Worm (Caenorhabditis elegans): ENCODE measurements around the gene str-151.
A peak's percentile ranks its signal among the peaks of the same experiment; 100 is the strongest.

Gene str-151

ce11 chrV:16591992-16592798 is 16.2 kb downstream of the str-151 start, which contains the start of gene srh-269 (continued):
- TF ChIP-seq hlh-30 (tag; optimal IDR thresholded peaks at IDR 0.05; ENCODE audit: insufficient read depth) (peak; percentile 17), skn-1 (tag; optimal IDR thresholded peaks at IDR 0.05) (no peak), ceh-82 (tag; optimal IDR thresholded peaks at IDR 0.05) (no peak), unc-62 (GFP tag; optimal IDR thresholded peaks at IDR 0.05 in 1 of 2) (no peak), unc-62 (tag; optimal IDR thresholded peaks at IDR 0.05) (no peak), madf-5 (GFP tag; IDR thresholded peaks at IDR 0.05) (peak; percentile 62 to 75; a peak in 1 of 4 replicates), Y48G9A.11 (GFP tag; IDR thresholded peaks at IDR 0.05) (peak; percentile 78), saeg-2 (GFP tag; IDR thresholded peaks at IDR 0.05) (peak; percentile 65; the same call in 1 of the 2 replicates), ama-1 (optimal IDR thresholded peaks at IDR 0.05) (no peak), nhr-10 (tag; optimal IDR thresholded peaks at IDR 0.05) (no peak), tra-1 (GFP tag; IDR thresholded peaks at IDR 0.05) (peak; percentile 89), lir-3 (tag; optimal IDR thresholded peaks at IDR 0.05) (peak; percentile 25), ceh-20 (GFP tag; IDR thresholded peaks at IDR 0.05) (peak; percentile 86), lin-15B (tag; optimal IDR thresholded peaks at IDR 0.05) (no peak), pqm-1 (tag; optimal IDR thresholded peaks at IDR 0.05) (no peak), dmd-9 (GFP tag; IDR thresholded peaks at IDR 0.05) (peak; percentile 61; the same call in 1 of the 2 replicates), lin-38 (GFP tag; IDR thresholded peaks at IDR 0.05) (no peak), ztf-7 (tag; optimal IDR thresholded peaks at IDR 0.05) (no peak), nhr-41 (GFP tag; IDR thresholded peaks at IDR 0.05) (peak; percentile 81), unc-39 (tag; optimal IDR thresholded peaks at IDR 0.05) (no peak), ceh-62 (tag; optimal IDR thresholded peaks at IDR 0.05) (no peak), daf-16 (GFP tag; optimal IDR thresholded peaks at IDR 0.05) (peak; percentile 54 to 79), daf-16 (tag; optimal IDR thresholded peaks at IDR 0.05) (peak; percentile 81), F44E2.7 (GFP tag; IDR thresholded peaks at IDR 0.05) (peak; percentile 74; the same call in 1 of the 2 replicates), zfp-2 (tag; optimal IDR thresholded peaks at IDR 0.05) (no peak), ces-1 (GFP tag; optimal IDR thresholded peaks at IDR 0.05) (no peak), gei-8 (GFP tag; optimal IDR thresholded peaks at IDR 0.05) (peak; percentile 82), daf-8 (GFP tag; IDR thresholded peaks at IDR 0.05) (0 out of 2 replicates have a peak, but pooled peaks have one; percentile 37), mep-1 (tag; optimal IDR thresholded peaks at IDR 0.05) (peak; percentile 34), mxl-3 (GFP tag; optimal IDR thresholded peaks at IDR 0.05) (peak; percentile 59), dmd-8 (GFP tag; IDR thresholded peaks at IDR 0.05) (peak; percentile 92), hlh-11 (tag; optimal IDR thresholded peaks at IDR 0.05) (peak; percentile 81), lin-29 (GFP tag; IDR thresholded peaks at IDR 0.05) (peak; percentile 57), aly-2 (tag; optimal IDR thresholded peaks at IDR 0.05) (no peak), ZK337.2 (GFP tag; IDR thresholded peaks at IDR 0.05) (peak; percentile 72; the same call in 1 of the 2 replicates), lin-39 (tag; optimal IDR thresholded peaks at IDR 0.05) (no peak), dve-1 (tag; optimal IDR thresholded peaks at IDR 0.05; ENCODE audit: insufficient read depth) (peak; percentile 83), spr-1 (tag; optimal IDR thresholded peaks at IDR 0.05) (peak; percentile 75), lin-13 (GFP tag; optimal IDR thresholded peaks at IDR 0.05) (peak; percentile 38), duxl-1 (tag; optimal IDR thresholded peaks at IDR 0.05; ENCODE audit: poor library complexity) (peak; percentile 84), attf-4 (tag; optimal IDR thresholded peaks at IDR 0.05) (no peak), mes-2 (tag; optimal IDR thresholded peaks at IDR 0.05; ENCODE audit: poor library complexity, severe bottlenecking) (peak; percentile 81), cey-2 (tag; optimal IDR thresholded peaks at IDR 0.05; ENCODE audit: borderline replicate concordance, insufficient read depth) (no peak), ceh-44 (GFP tag; IDR thresholded peaks at IDR 0.05) (peak; percentile 69; the same call in 1 of the 2 replicates), madf-9 (GFP tag; conservative IDR thresholded peaks at IDR 0.05) (peak; percentile 89), lim-7 (GFP tag; IDR thresholded peaks at IDR 0.05) (peak; percentile 93), arid-1 (GFP tag; conservative IDR thresholded peaks at IDR 0.05) (peak; percentile 92), fos-1 (tag; optimal IDR thresholded peaks at IDR 0.05) (no peak), zip-2 (tag; optimal IDR thresholded peaks at IDR 0.05) (no peak), dpl-1 (GFP tag; optimal IDR thresholded peaks at IDR 0.05) (peak; percentile 34)

Data from whole organism, L4 larva.